Fruit fly (Drosophila melanogaster) whole organism, embryonic: ENCODE measurements around the gene CG43880.
A peak's percentile ranks its signal among the peaks of the same experiment; 100 is the strongest.

Source experiments
- Awh ChIP-seq: fragments of 200-800 bp; sonication (Bioruptor generic); IDR thresholded peaks from 2 replicates; pipeline ENCODE4, ENCODE4 v1.3.6; 2022; ENCODE audit warnings: missing biosample characterization, missing genetic modification characterization
- CG10267 ChIP-seq: fragments of 200-800 bp; sonication (Bioruptor generic); optimal IDR thresholded peaks from 2 replicates; lab custom pipeline; 2018; ENCODE audit warnings: missing biosample characterization, mild to moderate bottlenecking, missing genetic modification characterization, moderate library complexity
- CG10979 ChIP-seq: fragments of 200-800 bp; sonication (Bioruptor generic); optimal IDR thresholded peaks from 2 replicates; lab custom pipeline; 2018; ENCODE audit warnings: missing biosample characterization, mild to moderate bottlenecking, missing genetic modification characterization, moderate library complexity
- CG11247 ChIP-seq: fragments of 200-800 bp; sonication (Bioruptor generic); IDR thresholded peaks from 2 replicates; pipeline ENCODE4 v1.3.6; 2022; ENCODE audit warnings: missing biosample characterization, missing genetic modification characterization
- CG14860 ChIP-seq: fragments of 200-800 bp; sonication (Bioruptor generic); IDR thresholded peaks from 3 replicates; pipeline ENCODE4 v1.3.6; 2022; ENCODE audit warnings: missing biosample characterization, missing genetic modification characterization; ENCODE audit not compliant: partially characterized antibody
- CG17186 ChIP-seq: fragments of 200-800 bp; sonication (Bioruptor generic); optimal IDR thresholded peaks from 3 replicates; lab custom pipeline; 2017; ENCODE audit warnings: missing biosample characterization, missing genetic modification reagents, missing genetic modification characterization
- CG17361 ChIP-seq: fragments of 200-800 bp; sonication (Bioruptor generic); IDR thresholded peaks from 3 replicates; pipeline ENCODE4 v1.3.6; 2022; ENCODE audit warnings: missing biosample characterization, missing genetic modification characterization
- CG18262 ChIP-seq: fragments of 200-800 bp; optimal IDR thresholded peaks from 3 replicates; lab custom pipeline; 2019; ENCODE audit warnings: missing biosample characterization, mild to moderate bottlenecking, missing genetic modification characterization, moderate library complexity
- CG2199 ChIP-seq: fragments of 200-800 bp; sonication (Bioruptor generic); IDR thresholded peaks from 3 replicates; pipeline ENCODE4 v1.3.6; 2022; ENCODE audit warnings: missing biosample characterization, missing genetic modification characterization
- CG2202 ChIP-seq: fragments of 200-800 bp; sonication (Bioruptor generic); optimal IDR thresholded peaks from 2 replicates; lab custom pipeline; 2018; ENCODE audit warnings: missing biosample characterization, mild to moderate bottlenecking, missing genetic modification characterization
- CG2678 ChIP-seq: fragments of 200-800 bp; sonication (Bioruptor generic); optimal IDR thresholded peaks from 3 replicates; lab custom pipeline; 2019; ENCODE audit warnings: missing biosample characterization, mild to moderate bottlenecking, missing genetic modification characterization, moderate library complexity
- CG6272 ChIP-seq: fragments of 200-800 bp; sonication (Bioruptor generic); IDR thresholded peaks from 2 replicates; pipeline ENCODE4 v1.3.6; 2022; ENCODE audit warnings: missing biosample characterization, missing genetic modification characterization
- CG6683 ChIP-seq: fragments of 200-800 bp; sonication (Bioruptor generic); optimal IDR thresholded peaks from 2 replicates; lab custom pipeline; 2017; ENCODE audit warnings: missing biosample characterization, mild to moderate bottlenecking, missing genetic modification characterization, missing genetic modification reagents
- CG7745 ChIP-seq: fragments of 200-800 bp; sonication (Bioruptor generic); optimal IDR thresholded peaks from 2 replicates; lab custom pipeline; 2018; ENCODE audit warnings: missing biosample characterization, mild to moderate bottlenecking, missing genetic modification characterization, moderate library complexity
- CG7963 ChIP-seq: fragments of 200-800 bp; sonication (Bioruptor generic); IDR thresholded peaks from 3 replicates; pipeline ENCODE4 v1.3.6; 2022; ENCODE audit warnings: missing biosample characterization, missing genetic modification characterization; ENCODE audit not compliant: partially characterized antibody
- CoRest ChIP-seq: fragments of 200-800 bp; sonication (Bioruptor generic); optimal IDR thresholded peaks from 3 replicates; lab custom pipeline; 2018; ENCODE audit warnings: missing biosample characterization, mild to moderate bottlenecking, missing genetic modification characterization, moderate library complexity
- Doc3 ChIP-seq: fragments of 200-800 bp; sonication (Bioruptor generic); IDR thresholded peaks from 3 replicates; pipeline ENCODE4 v1.3.6; 2022; ENCODE audit warnings: missing biosample characterization, missing genetic modification characterization; ENCODE audit not compliant: partially characterized antibody
- Ets65A ChIP-seq: fragments of 200-800 bp; sonication (Bioruptor generic); peaks from one replicate; lab custom pipeline; 2016; ENCODE audit warnings: missing biosample characterization, missing genetic modification characterization
- Pdp1 ChIP-seq, 2 experiments: fragments of 200-800 bp; sonication (Bioruptor generic); optimal IDR thresholded peaks; 3 replicates each; lab custom pipeline; 2016; ENCODE audit warnings: missing biosample characterization in 2 of 2, missing genetic modification characterization in 2 of 2, mild to moderate bottlenecking in 1 of 2, moderate library complexity in 1 of 2
- Side ChIP-seq: fragments of 200-800 bp; sonication (Bioruptor generic); optimal IDR thresholded peaks from 2 replicates; lab custom pipeline; 2016; ENCODE audit warnings: missing biosample characterization, missing genetic modification characterization
- Sry-δ ChIP-seq: fragments of 200-800 bp; sonication (Bioruptor generic); optimal IDR thresholded peaks from 2 replicates; lab custom pipeline; 2016; ENCODE audit warnings: missing biosample characterization, missing genetic modification characterization
- Stat92E ChIP-seq, 3 experiments: fragments of >200 bp in 2 of 3; fragments of 200-800 bp in 1 of 3; sonication (Bioruptor generic) in 1 of 3; optimal IDR thresholded peaks; 2 replicates each; lab custom pipeline; 2017 to 2019; ENCODE audit warnings: missing biosample characterization in 3 of 3, missing genetic modification characterization in 3 of 3, mild to moderate bottlenecking in 1 of 3, moderate library complexity in 1 of 3
- Tbp ChIP-seq: fragments of >200 bp; optimal IDR thresholded peaks from 2 replicates; lab custom pipeline; 2018; ENCODE audit warnings: missing biosample characterization, missing genetic modification characterization
- Trl ChIP-seq, 3 experiments: fragments of >200 bp in 2 of 3; fragments of 200-800 bp in 1 of 3; sonication (Bioruptor generic) in 1 of 3; optimal IDR thresholded peaks; 2 replicates in 1 of 3; 3 replicates in 2 of 3; lab custom pipeline; 2016 to 2017; ENCODE audit warnings: missing biosample characterization in 1 of 3, missing genetic modification characterization in 1 of 3
- cg ChIP-seq: fragments of 200-800 bp; sonication (Bioruptor generic); optimal IDR thresholded peaks from 3 replicates; lab custom pipeline; 2019; ENCODE audit warnings: missing biosample characterization, mild to moderate bottlenecking, missing genetic modification characterization, moderate library complexity
- chn ChIP-seq: fragments of 200-800 bp; sonication (Bioruptor generic); optimal IDR thresholded peaks from 2 replicates; lab custom pipeline; 2016; ENCODE audit warnings: missing biosample characterization, missing genetic modification characterization
- ems ChIP-seq: fragments of 200-800 bp; sonication (Bioruptor generic); optimal IDR thresholded peaks from 3 replicates; lab custom pipeline; 2016; ENCODE audit warnings: missing biosample characterization, missing genetic modification characterization
- en ChIP-seq: fragments of 200-800 bp; sonication (Bioruptor generic); optimal IDR thresholded peaks from 2 replicates; lab custom pipeline; 2016; ENCODE audit warnings: missing biosample characterization, missing genetic modification characterization
- exex ChIP-seq: fragments of 200-800 bp; sonication (Bioruptor generic); optimal IDR thresholded peaks from 4 replicates; lab custom pipeline; 2018; ENCODE audit warnings: missing biosample characterization, mild to moderate bottlenecking, missing genetic modification characterization, moderate library complexity
- fd102C ChIP-seq: fragments of 200-800 bp; sonication (Bioruptor generic); optimal IDR thresholded peaks from 2 replicates; lab custom pipeline; 2018; ENCODE audit warnings: missing biosample characterization, mild to moderate bottlenecking, missing genetic modification characterization, moderate library complexity
- gcm ChIP-seq: fragments of 200-800 bp; sonication (Bioruptor generic); optimal IDR thresholded peaks from 2 replicates; lab custom pipeline; 2019; ENCODE audit warnings: missing biosample characterization, mild to moderate bottlenecking, missing genetic modification characterization, moderate library complexity
- hkb ChIP-seq, 2 experiments: fragments of 200-800 bp in 1 of 2; fragments of >200 bp in 1 of 2; sonication (Bioruptor generic) in 1 of 2; IDR thresholded peaks in 1 of 2; optimal IDR thresholded peaks in 1 of 2; 2 replicates each; pipeline versions ENCODE4 v1.3.6 to Lab custom; 2017 to 2022; ENCODE audit warnings: missing biosample characterization in 1 of 2, missing genetic modification characterization in 1 of 2
- inv ChIP-seq: fragments of 200-800 bp; sonication (Bioruptor generic); IDR thresholded peaks from 2 replicates; pipeline ENCODE4 v1.3.6; 2022; ENCODE audit warnings: missing biosample characterization, missing genetic modification characterization; ENCODE audit not compliant: partially characterized antibody
- knrl ChIP-seq: fragments of 200-800 bp; sonication (Bioruptor generic); IDR thresholded peaks from 3 replicates; pipeline ENCODE4 v1.3.6; 2022; ENCODE audit warnings: missing biosample characterization, missing genetic modification characterization; ENCODE audit not compliant: partially characterized antibody
- pb ChIP-seq: fragments of 200-800 bp; sonication (Bioruptor generic); optimal IDR thresholded peaks from 3 replicates; lab custom pipeline; 2016; ENCODE audit warnings: missing biosample characterization, missing genetic modification characterization
- peb ChIP-seq: fragments of 200-800 bp; sonication (Bioruptor generic); IDR thresholded peaks from 2 replicates; pipeline ENCODE4 v1.3.6; 2022; ENCODE audit warnings: missing biosample characterization, missing genetic modification characterization
- pita ChIP-seq: fragments of 200-800 bp; sonication (Bioruptor generic); optimal IDR thresholded peaks from 2 replicates; lab custom pipeline; 2017; ENCODE audit warnings: missing biosample characterization, mild to moderate bottlenecking, missing genetic modification characterization
- sna ChIP-seq: fragments of 200-800 bp; sonication (Bioruptor generic); IDR thresholded peaks from 2 replicates; pipeline ENCODE4 v1.3.6; 2022; ENCODE audit warnings: missing biosample characterization, missing genetic modification characterization; ENCODE audit not compliant: partially characterized antibody
- sug ChIP-seq: fragments of 200-800 bp; optimal IDR thresholded peaks from 2 replicates; lab custom pipeline; 2019; ENCODE audit warnings: missing biosample characterization, mild to moderate bottlenecking, missing genetic modification characterization, moderate library complexity
- tll ChIP-seq, 2 experiments: fragments of 200-800 bp in 1 of 2; fragments of >200 bp in 1 of 2; sonication (Bioruptor generic) in 1 of 2; optimal IDR thresholded peaks; 2 replicates each; lab custom pipeline; 2017 to 2019; ENCODE audit warnings: missing biosample characterization in 2 of 2, missing genetic modification characterization in 2 of 2, mild to moderate bottlenecking in 1 of 2, moderate library complexity in 1 of 2
- zf30C ChIP-seq: fragments of 200-800 bp; sonication (Bioruptor generic); optimal IDR thresholded peaks from 3 replicates; lab custom pipeline; 2018; ENCODE audit warnings: missing biosample characterization, mild to moderate bottlenecking, missing genetic modification characterization

The CG43880 gene

DNA sequence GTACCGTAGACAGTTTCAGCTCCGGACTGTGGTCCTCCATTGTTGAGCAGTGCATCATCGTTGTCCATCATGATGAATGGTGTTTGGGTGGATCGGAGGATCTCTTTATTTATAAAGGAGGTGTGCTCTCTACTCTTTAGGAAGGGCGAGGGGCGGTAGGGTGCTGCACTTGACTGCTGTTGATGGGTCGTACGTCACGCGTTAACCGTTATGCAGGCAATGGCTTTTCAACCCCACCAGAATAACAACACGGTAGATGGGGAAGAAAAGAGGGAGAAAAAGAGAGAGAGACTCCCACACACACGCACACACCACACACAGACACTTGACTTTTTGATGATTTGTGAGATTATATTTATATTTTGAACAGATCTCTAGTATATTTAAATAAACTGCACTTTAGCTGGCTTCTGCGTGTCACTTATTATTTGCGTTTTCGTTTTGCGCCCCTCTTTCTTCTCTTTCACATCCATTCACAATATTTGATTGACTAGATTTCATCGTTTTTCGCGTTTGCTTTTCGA lies 10.7 kb downstream of the CG43880 start (continued):
- TF ChIP-seq cg (peak; percentile 65), CG17361 (GFP tag; lab: Robert Waterston, UW) (no peak), peb (GFP tag; lab: Robert Waterston, UW) (no peak), ems (GFP tag; lab: Kevin White, UChicago) (no peak), fd102C (GFP tag; lab: Kevin White, UChicago) (no peak), CG6272 (GFP tag; lab: Robert Waterston, UW) (no peak), CG10979 (no peak), tll (GFP tag; optimal IDR thresholded peaks at IDR 0.05; lab: Kevin White, UChicago) (no peak), Pdp1 (GFP tag; optimal IDR thresholded peaks at IDR 0.05; lab: Kevin White, UChicago) (peak in 1 of 2 experiments; percentile 49), hkb (optimal IDR thresholded peaks at IDR 0.05; lab: Kevin White, UChicago) (no peak), hkb (GFP tag; IDR thresholded peaks at IDR 0.05; lab: Robert Waterston, UW) (no peak), CG2202 (tag; lab: Kevin White, UChicago) (no peak), pb (GFP tag; lab: Kevin White, UChicago) (no peak)
- TF ChIP-seq, all 482 proteins: peak for 7

DNA sequence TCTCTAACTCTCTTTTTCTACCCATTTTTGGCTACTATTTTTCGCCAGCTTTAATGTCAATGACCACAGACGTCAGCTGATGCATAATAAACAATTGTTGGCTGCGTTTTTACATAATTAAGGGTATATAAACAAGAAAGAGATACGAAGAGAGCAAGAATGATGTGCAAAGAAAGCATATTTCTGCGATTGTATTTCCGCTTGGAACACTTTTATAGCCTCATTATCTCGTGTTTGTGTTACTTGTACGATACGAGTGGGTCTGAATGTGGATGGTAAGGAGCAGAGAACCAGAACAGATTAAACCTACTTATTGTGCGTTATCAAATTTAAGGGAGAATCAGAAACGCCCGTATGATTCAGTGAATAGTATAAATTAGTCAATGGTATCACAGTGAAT lies 11.3 kb downstream of the CG43880 start:
- peak in 1 of 2 experiments; percentile 21 for TF ChIP-seq Trl (optimal IDR thresholded peaks at IDR 0.05; lab: Kevin White, UChicago)
- no peak for TF ChIP-seq Trl (GFP tag; optimal IDR thresholded peaks at IDR 0.05; lab: Kevin White, UChicago)
- TF ChIP-seq exex (tag; lab: Kevin White, UChicago), result peak; percentile 80
- TF ChIP-seq CG7745 (tag; lab: Kevin White, UChicago), result peak; percentile 45
- peak; percentile 41; the same call in 2 of the 3 replicates for TF ChIP-seq CG2199
- peak; percentile 23 for TF ChIP-seq gcm
- TF ChIP-seq en (GFP tag; lab: Kevin White, UChicago), result no peak
- peak in 1 of 2 experiments; percentile 24 for TF ChIP-seq Pdp1 (GFP tag; optimal IDR thresholded peaks at IDR 0.05; lab: Kevin White, UChicago)
- TF ChIP-seq Awh (GFP tag; lab: Robert Waterston, UW), result no peak

DNA sequence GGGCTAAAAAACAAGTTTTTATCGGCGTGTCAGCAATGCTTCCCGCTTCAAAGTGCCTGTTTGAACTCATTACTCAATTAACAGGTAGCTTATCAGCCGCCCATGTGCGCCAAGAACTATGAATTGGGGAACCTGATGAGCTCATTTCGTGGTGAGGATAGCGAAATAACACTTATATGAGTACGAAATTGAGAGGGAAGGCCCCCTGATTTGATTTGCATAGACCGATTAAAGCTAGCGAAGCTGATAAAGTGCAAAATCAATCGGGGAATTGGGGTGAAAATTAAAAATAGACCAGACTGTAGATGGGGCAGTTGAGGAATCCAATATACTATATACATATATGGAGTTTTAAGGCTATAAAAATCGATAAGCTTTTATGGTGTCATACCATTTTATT lies 11.9 kb downstream of the CG43880 start:
- TF ChIP-seq exex (tag; lab: Kevin White, UChicago) (peak; percentile 86), CG17186 (no peak), sug (tag; lab: Kevin White, UChicago) (peak; percentile 32), Sry-δ (no peak), CG10267 (tag; lab: Kevin White, UChicago) (no peak), sna (GFP tag; lab: Robert Waterston, UW) (no peak), en (GFP tag; lab: Kevin White, UChicago) (no peak), CG2199 (0 out of 3 replicates have a peak, but pooled peaks have one; percentile 40), pita (GFP tag; lab: Kevin White, UChicago) (no peak), CG6683 (GFP tag; lab: Kevin White, UChicago) (no peak), Stat92E (GFP tag; optimal IDR thresholded peaks at IDR 0.05; lab: Kevin White, UChicago) (no peak)

- TF ChIP-seq CG2678 (tag; lab: Kevin White, UChicago), result no peak
- TF ChIP-seq inv (GFP tag; lab: Robert Waterston, UW), result 0 out of 2 replicates have a peak, but pooled peaks have one; percentile 28
- TF ChIP-seq CG11247, result no peak
- no peak for TF ChIP-seq Tbp (GFP tag; lab: Kevin White, UChicago)
- peak; percentile 18 for TF ChIP-seq Ets65A
- TF ChIP-seq CG18262 (tag; lab: Kevin White, UChicago), result no peak
- TF ChIP-seq zf30C, result no peak
- TF ChIP-seq Doc3 (GFP tag; lab: Robert Waterston, UW), result peak; percentile 53; the same call in 2 of the 3 replicates
- no peak; the same call in 2 of the 3 replicates for TF ChIP-seq CG14860 (GFP tag; lab: Robert Waterston, UW)
- peak; percentile 21; the same call in 1 of the 3 replicates for TF ChIP-seq knrl
- TF ChIP-seq CoRest, result peak; percentile 83
- TF ChIP-seq CG7963, result no peak
- TF ChIP-seq Side (GFP tag; lab: Kevin White, UChicago), result no peak
- TF ChIP-seq chn (GFP tag; lab: Kevin White, UChicago), result no peak
These were observed 30.1 kb downstream of the CG43880 start for dm6 chr3L:7915808-7916619.
